Worm (Caenorhabditis elegans): ENCODE measurements around the gene R13H7.2.

The R13H7.2 gene

ce11 chrIV:6859270-6859669 lies at the start of gene R13H7.2:
Gene R13H7.2, minus strand, starts transcription at chrIV:6859370.
- no peak for TF ChIP-seq lsy-2 (tag; optimal IDR thresholded peaks at IDR 0.05)
- no peak for TF ChIP-seq sem-2 (GFP tag; optimal IDR thresholded peaks at IDR 0.05)
- TF ChIP-seq ceh-83 (GFP tag; optimal IDR thresholded peaks at IDR 0.05), result no peak
- TF ChIP-seq zip-8 (tag; optimal IDR thresholded peaks at IDR 0.05), result no peak
- TF ChIP-seq drap-1 (GFP tag; optimal IDR thresholded peaks at IDR 0.05), result no peak
- no peak for TF ChIP-seq nhr-237 (tag; optimal IDR thresholded peaks at IDR 0.05)
- TF ChIP-seq pha-4 (tag; optimal IDR thresholded peaks at IDR 0.05), result no peak
- no peak for TF ChIP-seq unc-120 (tag; optimal IDR thresholded peaks at IDR 0.05; ENCODE audit: poor library complexity, severe bottlenecking)
- no peak for TF ChIP-seq ceh-39 (tag; optimal IDR thresholded peaks at IDR 0.05)
- no peak for TF ChIP-seq ceh-43 (GFP tag; optimal IDR thresholded peaks at IDR 0.05)
- TF ChIP-seq mep-1 (tag; optimal IDR thresholded peaks at IDR 0.05), result no peak
- TF ChIP-seq M03D4.4 (tag; optimal IDR thresholded peaks at IDR 0.05), result no peak
- TF ChIP-seq lin-13 (tag; optimal IDR thresholded peaks at IDR 0.05), result no peak

- no peak for TF ChIP-seq unc-120 (tag; optimal IDR thresholded peaks at IDR 0.05; ENCODE audit: poor library complexity, severe bottlenecking)
- no peak for TF ChIP-seq ceh-83 (GFP tag; optimal IDR thresholded peaks at IDR 0.05)
- no peak for TF ChIP-seq tbx-8 (GFP tag; optimal IDR thresholded peaks at IDR 0.05)
- TF ChIP-seq ham-2 (GFP tag; optimal IDR thresholded peaks at IDR 0.05), result no peak
These were observed 48.3 kb upstream of the R13H7.2 start for ce11 chrIV:6907487-6907886.

- TF ChIP-seq mab-5 (tag; optimal IDR thresholded peaks at IDR 0.05), result no peak
- no peak for TF ChIP-seq sptf-1 (tag; optimal IDR thresholded peaks at IDR 0.05)
These were observed 46.8 kb upstream of the R13H7.2 start, which contains the start of the genes T22D1.17 and T22D1.8 for ce11 chrIV:6905947-6906489. Gene T22D1.17, plus strand, starts transcription at chrIV:6905997. Gene T22D1.8, minus strand, starts transcription at chrIV:6906348.

ce11 chrIV:6905428-6905827 lies 46.3 kb upstream of the R13H7.2 start:
- TF ChIP-seq mls-2 (tag; optimal IDR thresholded peaks at IDR 0.05) (no peak), sem-2 (GFP tag; optimal IDR thresholded peaks at IDR 0.05) (no peak), ceh-83 (GFP tag; optimal IDR thresholded peaks at IDR 0.05) (no peak), mep-1 (tag; optimal IDR thresholded peaks at IDR 0.05) (no peak), cnd-1 (tag; optimal IDR thresholded peaks at IDR 0.05) (no peak), unc-39 (tag; optimal IDR thresholded peaks at IDR 0.05) (no peak), ceh-39 (tag; optimal IDR thresholded peaks at IDR 0.05) (no peak), M03D4.4 (tag; optimal IDR thresholded peaks at IDR 0.05) (no peak)

ce11 chrIV:6904606-6905005 lies 45.4 kb upstream of the R13H7.2 start:
- TF ChIP-seq cnd-1 (tag; optimal IDR thresholded peaks at IDR 0.05) (no peak), mep-1 (tag; optimal IDR thresholded peaks at IDR 0.05) (no peak)

- TF ChIP-seq unc-120 (tag; optimal IDR thresholded peaks at IDR 0.05; ENCODE audit: poor library complexity, severe bottlenecking) (no peak), snpc-4 (tag; optimal IDR thresholded peaks at IDR 0.05) (no peak), nhr-237 (tag; optimal IDR thresholded peaks at IDR 0.05) (no peak), nhr-28 (tag; optimal IDR thresholded peaks at IDR 0.05) (no peak), drap-1 (GFP tag; optimal IDR thresholded peaks at IDR 0.05) (no peak)
These were observed 44.4 kb upstream of the R13H7.2 start, which contains the start of gene T22D1.5 for ce11 chrIV:6903575-6903974. Gene T22D1.5, plus strand, starts transcription at chrIV:6903950.

- peak; percentile 27 for TF ChIP-seq drap-1 (GFP tag; optimal IDR thresholded peaks at IDR 0.05)
- TF ChIP-seq elt-1 (tag; optimal IDR thresholded peaks at IDR 0.05; ENCODE audit: borderline replicate concordance, insufficient read depth), result no peak
- TF ChIP-seq mep-1 (tag; optimal IDR thresholded peaks at IDR 0.05), result no peak
- TF ChIP-seq tbx-8 (GFP tag; optimal IDR thresholded peaks at IDR 0.05), result no peak
- TF ChIP-seq zip-8 (tag; optimal IDR thresholded peaks at IDR 0.05), result no peak
- no peak for TF ChIP-seq elt-3 (tag; optimal IDR thresholded peaks at IDR 0.05)
- no peak for TF ChIP-seq bed-3 (GFP tag; optimal IDR thresholded peaks at IDR 0.05)
- peak; percentile 24 for TF ChIP-seq lsy-2 (tag; optimal IDR thresholded peaks at IDR 0.05)
- TF ChIP-seq M03D4.4 (tag; optimal IDR thresholded peaks at IDR 0.05), result no peak
- TF ChIP-seq ces-1 (GFP tag; optimal IDR thresholded peaks at IDR 0.05), result peak; percentile 5
- TF ChIP-seq ceh-83 (GFP tag; optimal IDR thresholded peaks at IDR 0.05), result no peak
These were observed 28.5 kb upstream of the R13H7.2 start, which contains the start of the genes T05A12.3 and T05A12.4 for ce11 chrIV:6887601-6888099. Gene T05A12.3, minus strand, starts transcription at chrIV:6887651. Gene T05A12.4, plus strand, starts transcription at chrIV:6887948.
